Worm (Caenorhabditis elegans) whole organism, early embryonic: ENCODE results near the gene K01D12.8.

ENCODE experiments used
- F13C5.2 ChIP-seq: sonication (generic microtip); optimal IDR thresholded peaks from 2 replicates; lab custom pipeline; 2017; ENCODE audit warnings: mild to moderate bottlenecking, missing genetic modification characterization, inconsistent platforms, missing compliant biosample characterization
- aly-1 ChIP-seq: sonication (generic microtip); optimal IDR thresholded peaks from 2 replicates; lab custom pipeline; 2016; ENCODE audit warnings: missing genetic modification characterization, missing compliant biosample characterization
- ama-1 ChIP-seq: fragments of 150-350 bp; optimal IDR thresholded peaks from 2 replicates; lab custom pipeline; 2014
- ceh-13 ChIP-seq: fragments of 200-800 bp; sonication (Bioruptor generic); optimal IDR thresholded peaks from 2 replicates; lab custom pipeline; 2018; ENCODE audit warnings: mild to moderate bottlenecking, missing genetic modification characterization, missing compliant biosample characterization
- ceh-36 ChIP-seq: sonication (generic microtip); optimal IDR thresholded peaks from 2 replicates; lab custom pipeline; 2016; ENCODE audit warnings: missing genetic modification characterization, inconsistent platforms, missing compliant biosample characterization
- ets-7 ChIP-seq: sonication (generic microtip); optimal IDR thresholded peaks from 2 replicates; lab custom pipeline; 2016; ENCODE audit warnings: missing genotype, missing genetic modification characterization, missing compliant biosample characterization
- flt-1 ChIP-seq: fragments of 200-800 bp; sonication (Bioruptor generic); IDR thresholded peaks from 2 replicates; pipeline ENCODE4 v1.3.6; 2022; ENCODE audit warnings: missing genetic modification characterization, missing compliant biosample characterization
- hmbx-1 ChIP-seq: sonication (generic microtip); optimal IDR thresholded peaks from 2 replicates; lab custom pipeline; 2016; ENCODE audit warnings: mild to moderate bottlenecking, missing genetic modification characterization, missing compliant biosample characterization
- hmg-4 ChIP-seq: fragments of 200-800 bp; sonication (Bioruptor generic); optimal IDR thresholded peaks from 2 replicates; lab custom pipeline; 2018; ENCODE audit warnings: mild to moderate bottlenecking, missing genetic modification characterization, missing compliant biosample characterization
- hnd-1 ChIP-seq: sonication (generic microtip); optimal IDR thresholded peaks from 2 replicates; lab custom pipeline; 2016; ENCODE audit warnings: missing genetic modification characterization, missing compliant biosample characterization
- tbx-11 ChIP-seq: fragments of 200-800 bp; sonication (Bioruptor generic); IDR thresholded peaks from 2 replicates; pipeline ENCODE4 v1.3.6; 2022; ENCODE audit warnings: missing genetic modification characterization, missing compliant biosample characterization

ce11 chrV:12421360-12421759 lies 18.9 kb downstream of the K01D12.8 start:
- no peak for TF ChIP-seq hnd-1 (tag; lab: Kevin White, UChicago)
- TF ChIP-seq ceh-36 (tag; lab: Kevin White, UChicago) = no peak
- no peak for TF ChIP-seq tbx-11 (GFP tag; lab: Robert Waterston, UW)
- TF ChIP-seq ceh-13 (GFP tag; lab: Kevin White, UChicago) = no peak
- no peak for TF ChIP-seq ama-1
- TF ChIP-seq hmbx-1 = no peak
- TF ChIP-seq flt-1 (GFP tag; lab: Robert Waterston, UW) = no peak
- no peak for TF ChIP-seq aly-1
- TF ChIP-seq F13C5.2 (tag; lab: Kevin White, UChicago) = no peak
- TF ChIP-seq ets-7 (tag; lab: Kevin White, UChicago) = no peak
- TF ChIP-seq hmg-4 = no peak
